Fruit fly (Drosophila melanogaster): ENCODE results near the gene koko.

Gene koko

DNA sequence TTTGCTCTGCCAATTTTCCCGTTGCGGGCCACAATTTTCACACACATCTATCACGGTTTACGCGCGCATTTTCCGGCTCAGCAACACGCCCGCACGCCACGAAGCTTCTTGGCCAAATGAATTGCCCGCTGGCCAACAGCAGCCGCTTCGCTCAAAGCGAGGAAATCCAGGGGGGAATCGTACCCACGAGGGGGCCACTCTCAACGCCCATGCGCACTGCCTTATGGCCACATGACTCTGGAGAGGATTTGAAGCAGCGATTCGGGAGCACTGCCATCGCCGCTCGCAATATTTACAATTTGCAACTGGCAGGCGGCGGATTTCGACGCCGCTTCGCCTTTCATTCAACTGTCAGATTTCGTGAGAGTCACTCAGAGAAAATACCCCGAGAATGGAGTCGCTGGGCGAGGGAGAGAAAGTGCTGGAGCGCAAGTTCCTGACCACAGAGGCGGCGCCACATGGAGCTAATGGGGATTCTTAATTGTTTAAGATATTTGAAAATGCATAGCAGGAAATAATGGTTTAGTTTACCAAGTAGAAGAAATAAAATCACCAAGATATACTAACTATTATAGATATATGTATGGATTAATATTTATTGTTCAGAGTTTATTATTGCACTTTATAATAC lies 42.1 kb upstream of the koko start, which contains the start of gene CG15803 (continued):
- no peak for TF ChIP-seq Dek (tag; optimal IDR thresholded peaks at IDR 0.05)
- no peak for TF ChIP-seq CG31224 (GFP tag; IDR thresholded peaks at IDR 0.05)
- TF ChIP-seq tap (tag; optimal IDR thresholded peaks at IDR 0.05), result no peak
- no peak for TF ChIP-seq psq (GFP tag; optimal IDR thresholded peaks at IDR 0.05)
- no peak for TF ChIP-seq CG2889 (GFP tag; IDR thresholded peaks at IDR 0.05)
- TF ChIP-seq Mad (GFP tag; optimal IDR thresholded peaks at IDR 0.05), result no peak
- no peak for TF ChIP-seq CG3847 (GFP tag; IDR thresholded peaks at IDR 0.05)
- no peak for TF ChIP-seq CG12071 (GFP tag; optimal IDR thresholded peaks at IDR 0.05)
- no peak for TF ChIP-seq mirr (GFP tag; optimal IDR thresholded peaks at IDR 0.05)
- no peak for TF ChIP-seq Lim3 (GFP tag; IDR thresholded peaks at IDR 0.05)
- no peak for TF ChIP-seq CG4424 (GFP tag; optimal IDR thresholded peaks at IDR 0.05)
- TF ChIP-seq E2f2 (GFP tag; IDR thresholded peaks at IDR 0.05), result no peak
- no peak for TF ChIP-seq CG7745 (tag; optimal IDR thresholded peaks at IDR 0.05)
- TF ChIP-seq CG1233 (GFP tag; optimal IDR thresholded peaks at IDR 0.05), result no peak
- TF ChIP-seq ftz-f1 (GFP tag; optimal IDR thresholded peaks at IDR 0.05), result no peak
- no peak for TF ChIP-seq Myb (GFP tag; optimal IDR thresholded peaks at IDR 0.05)
- TF ChIP-seq CG11695 (GFP tag; IDR thresholded peaks at IDR 0.05), result no peak
- TF ChIP-seq mam (GFP tag; optimal IDR thresholded peaks at IDR 0.05), result peak; percentile 18
- no peak for TF ChIP-seq PHDP (tag; optimal IDR thresholded peaks at IDR 0.05)
- TF ChIP-seq oc (tag; optimal IDR thresholded peaks at IDR 0.05), result no peak
- TF ChIP-seq CG11085 (GFP tag; IDR thresholded peaks at IDR 0.05), result no peak
- TF ChIP-seq CG6689 (GFP tag; IDR thresholded peaks at IDR 0.05), result no peak
- no peak for TF ChIP-seq sug (tag; optimal IDR thresholded peaks at IDR 0.05)
- TF ChIP-seq Dp (GFP tag; optimal IDR thresholded peaks at IDR 0.05), result no peak
- TF ChIP-seq insv (GFP tag; optimal IDR thresholded peaks at IDR 0.05), result no peak
- TF ChIP-seq dati (GFP tag; IDR thresholded peaks at IDR 0.05), result no peak
- TF ChIP-seq CoRest (tag; optimal IDR thresholded peaks at IDR 0.05), result no peak
- TF ChIP-seq Optix (GFP tag; IDR thresholded peaks at IDR 0.05), result no peak
- TF ChIP-seq CG32532 (GFP tag; IDR thresholded peaks at IDR 0.05), result 0 out of 2 replicates have a peak, but pooled peaks have one; percentile 37
- no peak for TF ChIP-seq Ssrp (tag; optimal IDR thresholded peaks at IDR 0.05)
- TF ChIP-seq sima (GFP tag; optimal IDR thresholded peaks at IDR 0.05), result no peak
- TF ChIP-seq otp (GFP tag; IDR thresholded peaks at IDR 0.05), result no peak
- TF ChIP-seq sc (optimal IDR thresholded peaks at IDR 0.05), result no peak
- TF ChIP-seq sc (GFP tag; optimal IDR thresholded peaks at IDR 0.05), result no peak
- TF ChIP-seq fru (optimal IDR thresholded peaks at IDR 0.05), result no peak
- TF ChIP-seq Fer1 (GFP tag; optimal IDR thresholded peaks at IDR 0.05), result peak; percentile 6
- TF ChIP-seq CG4282 (GFP tag; optimal IDR thresholded peaks at IDR 0.05), result no peak
- no peak for TF ChIP-seq odd (GFP tag; optimal IDR thresholded peaks at IDR 0.05)
- no peak for TF ChIP-seq Chrac-16 (GFP tag; optimal IDR thresholded peaks at IDR 0.05)
- TF ChIP-seq CG4820 (GFP tag; optimal IDR thresholded peaks at IDR 0.05), result no peak
- TF ChIP-seq her (GFP tag; optimal IDR thresholded peaks at IDR 0.05), result no peak
- no peak for TF ChIP-seq CG15514 (GFP tag; optimal IDR thresholded peaks at IDR 0.05)

DNA sequence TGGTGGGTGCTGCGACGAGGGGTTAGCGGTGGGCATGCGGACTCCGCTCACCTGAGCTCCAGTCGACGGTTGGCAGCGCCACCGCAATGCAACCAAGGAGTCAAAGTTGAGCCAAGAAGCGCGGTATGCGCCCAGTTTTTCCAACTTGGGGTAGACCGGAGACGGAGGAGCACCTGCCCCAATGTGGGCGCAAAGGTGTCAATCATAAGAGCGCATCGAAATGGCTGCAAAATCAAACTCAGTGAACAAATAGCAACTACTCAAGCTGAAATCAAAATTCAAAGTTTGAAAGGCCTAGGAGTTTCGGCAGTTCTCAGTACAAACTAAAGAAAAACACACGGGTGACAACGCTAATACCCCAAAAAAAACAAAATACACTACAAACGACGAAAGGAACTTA lies 41.1 kb upstream of the koko start, which contains the start of gene hmw:
hmw (plus strand) TSS at position 301 of the 400 bp plus-strand sequence.
- TF ChIP-seq sd (tag; optimal IDR thresholded peaks at IDR 0.05) (no peak), Ptx1 (GFP tag; IDR thresholded peaks at IDR 0.05) (no peak), gsb (GFP tag; IDR thresholded peaks at IDR 0.05) (no peak), E2f2 (GFP tag; IDR thresholded peaks at IDR 0.05) (no peak), pum (GFP tag; optimal IDR thresholded peaks at IDR 0.05) (no peak), CG31441 (GFP tag; IDR thresholded peaks at IDR 0.05) (no peak), ewg (GFP tag; optimal IDR thresholded peaks at IDR 0.05) (peak; percentile 24), Fer3 (tag; optimal IDR thresholded peaks at IDR 0.05) (no peak), Rfx (GFP tag; IDR thresholded peaks at IDR 0.05) (peak; percentile 37; the same call in 1 of the 2 replicates), ssp (GFP tag; IDR thresholded peaks at IDR 0.05) (no peak)
